Worm (Caenorhabditis elegans) whole organism, dauer: ENCODE data around the gene R08D7.4.
"Not testable (repeated sequence)": the region's sequence is repeated elsewhere in the genome, so short reads cannot be mapped to it uniquely, and the experiment has no call there.

Experiments
- unc-62 ChIP-seq: sonication (generic microtip); optimal IDR thresholded peaks from 2 replicates; lab custom pipeline; 2017; ENCODE audit warnings: missing biosample characterization, missing genetic modification reagents, missing genetic modification characterization

Gene R08D7.4

DNA sequence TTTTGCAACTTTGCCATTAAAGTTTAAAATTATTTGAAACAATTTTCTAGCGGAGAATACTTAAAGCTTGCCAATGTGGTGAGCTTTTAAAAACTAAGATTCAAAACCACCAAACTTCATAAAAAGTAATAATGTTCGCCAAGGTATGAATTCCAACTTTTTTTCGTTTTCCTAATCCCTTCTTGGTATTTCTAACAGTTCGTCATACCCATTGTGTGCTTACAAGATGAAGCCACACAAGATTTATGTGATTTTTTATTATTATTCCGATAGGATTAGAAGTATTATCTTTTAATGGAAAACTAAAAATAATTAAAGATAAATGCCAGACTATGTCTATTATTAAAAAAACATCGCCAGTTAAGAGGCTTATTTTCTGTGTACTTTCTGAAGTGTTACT lies 16.4 kb downstream of the R08D7.4 start:
- no peak for TF ChIP-seq unc-62 (GFP tag; lab: Kevin White, UChicago)

DNA sequence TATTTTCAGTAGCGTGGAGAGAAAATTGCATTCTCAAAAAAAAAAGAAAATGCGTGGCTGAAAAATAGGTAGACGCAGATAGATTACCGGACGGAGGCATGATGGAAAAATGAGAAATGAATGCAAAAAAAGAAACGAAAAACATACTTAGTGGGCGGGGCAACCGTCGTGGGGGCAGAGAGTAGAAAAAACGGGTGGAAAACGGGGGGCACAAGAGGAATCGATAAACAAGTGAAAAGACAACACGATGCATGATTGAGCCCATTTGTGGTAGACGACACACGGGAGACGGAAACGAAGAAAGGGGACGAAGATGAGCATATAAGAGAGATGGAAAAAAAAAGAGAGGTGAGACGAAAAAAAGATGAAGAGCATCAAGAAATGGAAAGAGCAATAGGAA lies 16.9 kb downstream of the R08D7.4 start:
- no peak for TF ChIP-seq unc-62 (GFP tag; lab: Kevin White, UChicago)

- not testable (repeated sequence) for TF ChIP-seq unc-62 (GFP tag; lab: Kevin White, UChicago)
Measured at ce11 chrIII:8989752-8990151, 18.1 kb downstream of the R08D7.4 start, which contains the start of gene R08D7.7. TSS of gene R08D7.7 (plus strand) at chrIII:8990052.

ce11 chrIII:8996686-8997085 lies 25.0 kb downstream of the R08D7.4 start, which contains the start of gene skat-1:
TSS of gene skat-1 (minus strand) at chrIII:8996786.
- TF ChIP-seq unc-62 (GFP tag; lab: Kevin White, UChicago) = no peak

ce11 chrIII:8997821-8998220 lies 26.1 kb downstream of the R08D7.4 start:
- TF ChIP-seq unc-62 (GFP tag; lab: Kevin White, UChicago) = no peak

DNA sequence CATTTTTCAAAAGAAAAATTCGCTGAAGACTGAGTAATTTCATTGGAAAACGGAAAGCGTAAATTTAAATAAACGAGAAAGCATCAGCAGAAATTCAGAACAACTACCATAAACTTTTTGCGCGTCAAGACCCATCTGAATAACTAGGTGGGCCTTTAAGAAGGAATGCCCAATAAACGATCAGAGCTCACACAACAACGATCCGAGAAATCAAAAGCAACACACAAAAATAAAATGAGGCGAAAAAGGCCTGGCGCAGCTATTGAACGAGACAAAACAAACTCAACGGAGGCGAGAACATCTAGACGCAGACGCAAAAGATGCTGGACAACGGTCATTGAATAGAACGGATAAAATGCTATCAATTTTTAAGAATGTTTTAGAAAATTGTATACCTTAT lies 27.2 kb downstream of the R08D7.4 start:
- TF ChIP-seq unc-62 (GFP tag; lab: Kevin White, UChicago) = no peak

- TF ChIP-seq unc-62 (GFP tag; lab: Kevin White, UChicago) = no peak
Measured at ce11 chrIII:8999508-8999907, 27.8 kb downstream of the R08D7.4 start, which contains the start of gene F59B2.3. TSS of gene F59B2.3 (minus strand) at chrIII:8999766.

ce11 chrIII:9001491-9001890 lies 29.8 kb downstream of the R08D7.4 start:
- TF ChIP-seq unc-62 (GFP tag; lab: Kevin White, UChicago) = no peak

- no peak for TF ChIP-seq unc-62 (GFP tag; lab: Kevin White, UChicago)
Measured at ce11 chrIII:9001899-9002298, 30.2 kb downstream of the R08D7.4 start, which contains the start of gene rpn-6.2. TSS of gene rpn-6.2 (minus strand) at chrIII:9001999.

- no peak for TF ChIP-seq unc-62 (GFP tag; lab: Kevin White, UChicago)
Measured at ce11 chrIII:9002545-9002944, 30.9 kb downstream of the R08D7.4 start, which contains the start of the genes F59B2.15 and zif-1. TSS of gene F59B2.15 (minus strand) at chrIII:9002645. TSS of gene zif-1 (plus strand) at chrIII:9002779.

DNA sequence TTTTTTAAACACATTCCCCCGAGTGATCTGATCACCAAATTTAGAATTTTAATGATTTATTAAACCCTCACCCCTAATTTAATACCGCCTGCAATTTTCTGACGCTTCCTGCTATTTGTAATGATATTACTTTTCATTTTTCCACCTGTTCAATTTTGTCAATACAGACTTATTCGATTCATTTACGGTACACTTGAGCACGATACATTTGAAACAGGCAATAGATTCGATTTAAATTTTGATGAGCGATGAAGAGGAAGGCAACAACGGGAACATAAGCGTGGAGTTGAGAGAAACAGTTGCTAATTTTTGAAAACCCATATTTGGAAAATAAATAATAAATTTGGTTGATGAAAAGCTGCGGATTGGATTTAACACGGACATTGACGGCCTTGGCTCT lies 33.0 kb downstream of the R08D7.4 start:
- no peak for TF ChIP-seq unc-62 (GFP tag; lab: Kevin White, UChicago)

- not testable (repeated sequence) for TF ChIP-seq unc-62 (GFP tag; lab: Kevin White, UChicago)
Measured at ce11 chrIII:9005905-9006372, 34.2 kb downstream of the R08D7.4 start, which contains the start of gene rab-6.1. TSS of gene rab-6.1 (minus strand) at chrIII:9005955.

DNA sequence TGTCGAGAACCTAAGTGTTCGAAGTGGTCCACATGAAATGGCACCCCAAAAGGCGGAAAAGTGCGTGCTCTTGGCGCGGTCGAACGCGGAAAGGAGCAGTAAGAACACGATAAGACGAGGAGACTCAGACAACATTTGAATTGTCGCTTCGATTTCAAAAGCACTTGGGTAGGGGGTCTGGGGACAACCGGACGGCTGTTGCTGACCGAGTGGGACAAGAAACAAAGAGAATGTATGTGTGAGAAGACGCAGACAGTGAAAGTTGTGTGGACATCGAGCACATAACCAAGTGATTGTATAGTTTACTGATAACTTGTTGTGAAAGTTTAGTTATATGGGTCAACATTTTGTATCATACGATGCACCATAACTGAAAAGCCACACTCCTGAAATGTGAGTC lies 35.5 kb downstream of the R08D7.4 start:
- no peak for TF ChIP-seq unc-62 (GFP tag; lab: Kevin White, UChicago)

DNA sequence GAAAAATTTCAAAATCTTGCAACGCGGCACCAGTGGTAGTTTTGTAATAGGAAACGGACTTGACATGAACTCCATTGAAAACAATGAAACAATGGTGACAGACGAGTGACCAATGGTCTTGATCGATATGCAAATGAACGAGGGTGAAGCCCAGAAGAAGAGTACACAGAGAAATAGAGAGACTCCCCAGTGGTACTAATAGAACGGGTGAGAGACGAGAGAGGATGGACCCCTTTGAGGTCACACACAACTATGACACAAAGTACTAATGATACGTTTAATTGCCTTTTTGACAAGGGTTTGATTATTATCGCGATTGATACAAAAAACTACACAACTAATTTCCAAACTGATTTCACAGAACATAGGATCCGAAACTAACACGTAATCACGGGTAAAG lies 38.4 kb downstream of the R08D7.4 start, which contains the start of gene F59B2.8:
F59B2.8 (minus strand) TSS at position 151 of the 400 bp plus-strand sequence.
- TF ChIP-seq unc-62 (GFP tag; lab: Kevin White, UChicago) = no peak

ce11 chrIII:9012309-9012708 lies 40.6 kb downstream of the R08D7.4 start, which contains the start of gene F59B2.9:
TSS of gene F59B2.9 (minus strand) at chrIII:9012409.
- TF ChIP-seq unc-62 (GFP tag; lab: Kevin White, UChicago) = no peak

DNA sequence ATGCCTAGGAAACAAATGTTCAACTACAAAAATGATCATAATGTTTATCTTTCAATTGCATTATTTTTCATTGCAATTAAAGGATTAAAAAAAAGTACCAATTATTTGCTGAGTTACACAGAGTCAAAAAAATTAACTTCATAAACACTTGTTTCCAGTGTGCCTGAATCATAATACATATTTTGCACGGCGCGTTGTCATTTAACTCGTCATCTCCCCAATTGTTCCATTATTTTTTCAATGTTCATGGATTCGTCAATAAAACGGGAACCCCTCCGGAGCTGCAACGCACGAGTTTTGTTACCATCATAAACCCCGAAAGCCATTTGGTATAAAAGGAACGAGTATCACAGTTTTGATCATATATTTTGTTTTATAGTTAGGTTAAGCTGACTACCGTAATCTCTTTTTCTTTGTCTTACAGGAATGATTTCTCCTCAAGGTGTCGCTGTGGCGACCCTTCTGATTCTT lies 45.5 kb downstream of the R08D7.4 start, which contains the start of gene F59B2.12:
F59B2.12 (plus strand) TSS at position 421 of the 471 bp plus-strand sequence.
- TF ChIP-seq unc-62 (GFP tag; lab: Kevin White, UChicago) = no peak

DNA sequence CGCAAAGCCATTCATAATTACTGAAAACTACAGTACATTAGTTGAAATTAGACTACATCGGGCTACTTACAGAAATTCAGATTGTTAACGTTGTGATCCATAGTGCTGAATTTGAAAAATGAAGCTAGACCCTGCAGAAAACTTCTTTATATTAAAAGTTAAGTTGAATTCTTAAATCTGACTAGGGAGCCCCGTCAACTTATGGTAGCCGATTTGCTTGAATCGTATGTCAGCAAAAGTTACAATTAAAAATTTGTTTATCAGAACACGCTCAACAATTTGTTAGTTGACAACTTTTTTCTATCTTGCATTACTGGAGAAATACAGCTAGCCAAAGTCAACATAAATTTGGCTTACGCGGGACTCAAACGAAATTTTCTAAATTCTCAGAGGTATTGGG lies 50.8 kb downstream of the R08D7.4 start, which contains the start of gene F59B2.14:
F59B2.14 (minus strand) TSS at position 101 of the 400 bp plus-strand sequence.
- TF ChIP-seq unc-62 (GFP tag; lab: Kevin White, UChicago) = no peak
